Worm (Caenorhabditis elegans) whole organism, L2 larva: ENCODE results near the gene F54B3.4.

ENCODE experiments used
- C34F6.9 ChIP-seq: fragments of 150-350 bp; optimal IDR thresholded peaks from 2 replicates; lab custom pipeline; 2014; ENCODE audit warnings: missing biosample characterization, missing genetic modification characterization
- F13H6.1 ChIP-seq: sonication (generic microtip); optimal IDR thresholded peaks from 2 replicates; lab custom pipeline; 2016; ENCODE audit warnings: missing genetic modification characterization, missing compliant biosample characterization
- R02D3.7 ChIP-seq: fragments of 150-350 bp; optimal IDR thresholded peaks from 2 replicates; lab custom pipeline; 2014; ENCODE audit warnings: missing biosample characterization, missing genetic modification characterization
- Y55F3AM.14 ChIP-seq: fragments of 200-800 bp; sonication (Bioruptor generic); optimal IDR thresholded peaks from 2 replicates; lab custom pipeline; 2018; ENCODE audit warnings: mild to moderate bottlenecking, missing genetic modification characterization, missing compliant biosample characterization
- ZK546.5 ChIP-seq: sonication (generic microtip); optimal IDR thresholded peaks from 2 replicates; lab custom pipeline; 2017; ENCODE audit warnings: missing biosample characterization, missing genetic modification characterization
- alr-1 ChIP-seq: fragments of 150-350 bp; optimal IDR thresholded peaks from 2 replicates; lab custom pipeline; 2014; ENCODE audit warnings: missing biosample characterization, missing genetic modification characterization
- ama-1 ChIP-seq: fragments of 150-350 bp; optimal IDR thresholded peaks from 2 replicates; lab custom pipeline; 2018; ENCODE audit warnings: inconsistent platforms
- crh-2 ChIP-seq: sonication (generic microtip); optimal IDR thresholded peaks from 2 replicates; lab custom pipeline; 2017; ENCODE audit warnings: missing biosample characterization, missing genetic modification characterization
- egl-27 ChIP-seq: sonication (generic microtip); optimal IDR thresholded peaks from 3 replicates; lab custom pipeline; 2017; ENCODE audit warnings: missing biosample characterization, missing genetic modification reagents, missing genetic modification characterization
- elt-1 ChIP-seq: fragments of 150-350 bp; optimal IDR thresholded peaks from 2 replicates; lab custom pipeline; 2014; ENCODE audit warnings: missing biosample characterization, missing genetic modification characterization
- fos-1 ChIP-seq: fragments of 150-350 bp; optimal IDR thresholded peaks from 2 replicates; lab custom pipeline; 2014; ENCODE audit warnings: missing biosample characterization, missing genetic modification characterization
- gmeb-1 ChIP-seq: fragments of 150-350 bp; optimal IDR thresholded peaks from 2 replicates; lab custom pipeline; 2014; ENCODE audit warnings: missing biosample characterization, missing genetic modification characterization
- lin-11 ChIP-seq: fragments of 150-350 bp; sonication (generic microtip); optimal IDR thresholded peaks from 2 replicates; lab custom pipeline; 2014; ENCODE audit warnings: missing biosample characterization, missing genetic modification characterization, inconsistent platforms, mixed read lengths
- lin-13 ChIP-seq: fragments of 150-350 bp; optimal IDR thresholded peaks from 2 replicates; lab custom pipeline; 2014; ENCODE audit warnings: missing biosample characterization, missing genetic modification reagents, missing genetic modification characterization
- lsy-2 ChIP-seq, 2 experiments: fragments of 150-350 bp in 1 of 2; sonication (generic microtip) in 1 of 2; optimal IDR thresholded peaks; 2 replicates each; lab custom pipeline; 2014 to 2017; ENCODE audit warnings: missing biosample characterization in 2 of 2, missing genetic modification characterization in 2 of 2
- mab-5 ChIP-seq: fragments of 150-350 bp; optimal IDR thresholded peaks from 2 replicates; lab custom pipeline; 2014; ENCODE audit warnings: missing biosample characterization, missing genetic modification characterization
- mbf-1 ChIP-seq: sonication (generic microtip); optimal IDR thresholded peaks from 2 replicates; lab custom pipeline; 2017; ENCODE audit warnings: missing biosample characterization, missing genetic modification characterization
- nhr-10 ChIP-seq: sonication (generic microtip); optimal IDR thresholded peaks from 2 replicates; lab custom pipeline; 2017; ENCODE audit warnings: missing biosample characterization, missing genetic modification characterization
- nhr-11 ChIP-seq: fragments of 150-350 bp; optimal IDR thresholded peaks from 2 replicates; lab custom pipeline; 2014; ENCODE audit warnings: missing biosample characterization, missing genetic modification characterization
- nhr-12 ChIP-seq: fragments of 150-350 bp; optimal IDR thresholded peaks from 2 replicates; lab custom pipeline; 2014; ENCODE audit warnings: missing biosample characterization, missing genetic modification characterization
- nhr-129 ChIP-seq: fragments of 150-350 bp; optimal IDR thresholded peaks from 2 replicates; lab custom pipeline; 2014; ENCODE audit warnings: missing biosample characterization, missing genetic modification characterization
- nhr-21 ChIP-seq: fragments of 150-350 bp; optimal IDR thresholded peaks from 2 replicates; lab custom pipeline; 2014; ENCODE audit warnings: missing biosample characterization, missing genetic modification characterization
- nhr-23 ChIP-seq: fragments of 150-350 bp; optimal IDR thresholded peaks from 2 replicates; lab custom pipeline; 2014; ENCODE audit warnings: missing biosample characterization, missing genetic modification reagents, missing genetic modification characterization
- nhr-25 ChIP-seq: fragments of 150-350 bp; sonication (generic microtip); optimal IDR thresholded peaks from 3 replicates; lab custom pipeline; 2014; ENCODE audit warnings: missing biosample characterization, missing genetic modification characterization
- nhr-6 ChIP-seq: fragments of 150-350 bp; optimal IDR thresholded peaks from 2 replicates; lab custom pipeline; 2014; ENCODE audit warnings: missing biosample characterization, missing genetic modification characterization
- nhr-77 ChIP-seq: fragments of 150-350 bp; optimal IDR thresholded peaks from 2 replicates; lab custom pipeline; 2014; ENCODE audit warnings: missing biosample characterization, missing genetic modification characterization
- peb-1 ChIP-seq: fragments of 150-350 bp; optimal IDR thresholded peaks from 2 replicates; lab custom pipeline; 2014; ENCODE audit warnings: missing biosample characterization, missing genetic modification characterization
- sem-4 ChIP-seq: fragments of 150-350 bp; optimal IDR thresholded peaks from 2 replicates; lab custom pipeline; 2014; ENCODE audit warnings: missing biosample characterization, missing genetic modification reagents, missing genetic modification characterization
- sma-3 ChIP-seq: sonication (generic microtip); optimal IDR thresholded peaks from 2 replicates; lab custom pipeline; 2016; ENCODE audit warnings: missing genetic modification reagents, missing genetic modification characterization, missing compliant biosample characterization
- sma-9 ChIP-seq, 2 experiments: fragments of 150-350 bp in 1 of 2; sonication (generic microtip) in 1 of 2; optimal IDR thresholded peaks; 2 replicates each; lab custom pipeline; 2014 to 2016; ENCODE audit warnings: missing genetic modification characterization in 2 of 2, mild to moderate bottlenecking in 1 of 2, missing biosample characterization in 1 of 2, missing compliant biosample characterization in 1 of 2, missing genetic modification reagents in 1 of 2, moderate library complexity in 1 of 2
- snpc-4 ChIP-seq: fragments of 150-350 bp; optimal IDR thresholded peaks from 2 replicates; lab custom pipeline; 2014; ENCODE audit warnings: missing biosample characterization, missing genetic modification characterization
- unc-39 ChIP-seq: fragments of 150-350 bp; optimal IDR thresholded peaks from 2 replicates; lab custom pipeline; 2014; ENCODE audit warnings: missing biosample characterization, missing genetic modification characterization
- unc-55 ChIP-seq: fragments of 150-350 bp; sonication (generic microtip); optimal IDR thresholded peaks from 3 replicates; lab custom pipeline; 2014; ENCODE audit warnings: missing biosample characterization, missing genetic modification reagents, missing genetic modification characterization
- unc-62 ChIP-seq: fragments of 150-350 bp; optimal IDR thresholded peaks from 2 replicates; lab custom pipeline; 2014; ENCODE audit warnings: missing biosample characterization, missing genetic modification reagents, missing genetic modification characterization
- zag-1 ChIP-seq: fragments of 150-350 bp; optimal IDR thresholded peaks from 2 replicates; lab custom pipeline; 2014; ENCODE audit warnings: missing biosample characterization, missing genetic modification characterization
- ztf-1 ChIP-seq: fragments of 200-800 bp; sonication (Bioruptor generic); conservative IDR thresholded peaks from 2 replicates; pipeline ENCODE4 v1.3.6; 2022; ENCODE audit warnings: missing genetic modification characterization, missing compliant biosample characterization
- ztf-11 ChIP-seq: sonication (generic microtip); optimal IDR thresholded peaks from 2 replicates; lab custom pipeline; 2017; ENCODE audit warnings: missing biosample characterization, missing genetic modification characterization
- ztf-4 ChIP-seq: fragments of 150-350 bp; optimal IDR thresholded peaks from 2 replicates; lab custom pipeline; 2014; ENCODE audit warnings: missing biosample characterization, missing genetic modification characterization

Gene F54B3.4

ce11 chrII:10302646-10303045 is 31.7 kb upstream of the F54B3.4 start, which contains the start of gene clpp-1:
Gene clpp-1, minus strand, starts transcription at chrII:10302842.
- no peak for TF ChIP-seq nhr-25
- TF ChIP-seq ztf-4 (tag; lab: Kevin White, UChicago), result no peak
- no peak for TF ChIP-seq peb-1
- TF ChIP-seq lsy-2 (tag; optimal IDR thresholded peaks at IDR 0.05; lab: Kevin White, UChicago), result peak in 1 of 2 experiments; percentile 29
- peak; percentile 43 for TF ChIP-seq gmeb-1
- no peak for TF ChIP-seq ztf-1
- peak; percentile 23 for TF ChIP-seq sma-9 (GFP tag; optimal IDR thresholded peaks at IDR 0.05; lab: Kevin White, UChicago)
- no peak for TF ChIP-seq sma-9 (tag; optimal IDR thresholded peaks at IDR 0.05; lab: Kevin White, UChicago)
- peak; percentile 5 for TF ChIP-seq crh-2 (tag; lab: Kevin White, UChicago)
- peak; percentile 58 for TF ChIP-seq ama-1
- peak; percentile 36 for TF ChIP-seq nhr-129 (tag; lab: Kevin White, UChicago)

ce11 chrII:10300954-10301353 is 30.0 kb upstream of the F54B3.4 start, which contains the start of gene mdt-22:
Gene mdt-22, plus strand, starts transcription at chrII:10301216.
- TF ChIP-seq ZK546.5 (tag; lab: Kevin White, UChicago) (peak; percentile 2), ama-1 (no peak), C34F6.9 (tag; lab: Kevin White, UChicago) (peak; percentile 84), lin-13 (peak; percentile 77), nhr-12 (no peak), ztf-11 (tag; lab: Kevin White, UChicago) (no peak), unc-55 (GFP tag; lab: Kevin White, UChicago) (peak; percentile 91), R02D3.7 (tag; lab: Kevin White, UChicago) (peak; percentile 26), nhr-11 (tag; lab: Kevin White, UChicago) (no peak), crh-2 (tag; lab: Kevin White, UChicago) (peak; percentile 74), alr-1 (tag; lab: Kevin White, UChicago) (no peak), nhr-77 (no peak), nhr-21 (tag; lab: Kevin White, UChicago) (peak; percentile 46), nhr-129 (tag; lab: Kevin White, UChicago) (peak; percentile 82), sma-3 (peak; percentile 62), fos-1 (tag; lab: Kevin White, UChicago) (peak; percentile 52), F13H6.1 (tag; lab: Kevin White, UChicago) (peak; percentile 78), sma-9 (GFP tag; optimal IDR thresholded peaks at IDR 0.05; lab: Kevin White, UChicago) (peak; percentile 74), sma-9 (tag; optimal IDR thresholded peaks at IDR 0.05; lab: Kevin White, UChicago) (no peak), nhr-25 (peak; percentile 27), egl-27 (tag; lab: Kevin White, UChicago) (peak; percentile 46), elt-1 (tag; lab: Kevin White, UChicago) (no peak), nhr-6 (peak; percentile 55), gmeb-1 (peak; percentile 94), unc-39 (tag; lab: Kevin White, UChicago) (no peak), ztf-1 (no peak), Y55F3AM.14 (GFP tag; lab: Kevin White, UChicago) (peak; percentile 4), lin-11 (tag; lab: Kevin White, UChicago) (peak; percentile 81), sem-4 (tag; lab: Kevin White, UChicago) (no peak), nhr-10 (tag; lab: Kevin White, UChicago) (no peak), snpc-4 (tag; lab: Kevin White, UChicago) (peak; percentile 45), lsy-2 (tag; optimal IDR thresholded peaks at IDR 0.05; lab: Kevin White, UChicago) (peak; percentile 79 to 84), nhr-23 (tag; lab: Kevin White, UChicago) (no peak), zag-1 (tag; lab: Kevin White, UChicago) (peak; percentile 33)

- TF ChIP-seq R02D3.7 (tag; lab: Kevin White, UChicago), result no peak
- no peak for TF ChIP-seq unc-62 (GFP tag; lab: Kevin White, UChicago)
- peak; percentile 83 for TF ChIP-seq ztf-4 (tag; lab: Kevin White, UChicago)
- peak; percentile 14 for TF ChIP-seq sem-4 (tag; lab: Kevin White, UChicago)
- peak; percentile 70 for TF ChIP-seq sma-9 (GFP tag; optimal IDR thresholded peaks at IDR 0.05; lab: Kevin White, UChicago)
- no peak for TF ChIP-seq sma-9 (tag; optimal IDR thresholded peaks at IDR 0.05; lab: Kevin White, UChicago)
- TF ChIP-seq lin-13, result peak; percentile 24
- peak; percentile 70 for TF ChIP-seq nhr-129 (tag; lab: Kevin White, UChicago)
- TF ChIP-seq mab-5 (tag; lab: Kevin White, UChicago), result peak; percentile 62
- TF ChIP-seq F13H6.1 (tag; lab: Kevin White, UChicago), result peak; percentile 70
- peak; percentile 68 for TF ChIP-seq C34F6.9 (tag; lab: Kevin White, UChicago)
- no peak for TF ChIP-seq mbf-1
- TF ChIP-seq crh-2 (tag; lab: Kevin White, UChicago), result peak; percentile 93
- TF ChIP-seq lsy-2 (tag; optimal IDR thresholded peaks at IDR 0.05; lab: Kevin White, UChicago), result peak in 1 of 2 experiments; percentile 66
- no peak for TF ChIP-seq ama-1
Observed at ce11 chrII:10300082-10300749, 29.2 kb upstream of the F54B3.4 start, which contains the start of gene nep-26. Gene nep-26, minus strand, starts transcription at chrII:10300132.
